Fruit fly (Drosophila melanogaster): ENCODE measurements around the gene CG9988.
A peak's percentile ranks its signal among the peaks of the same experiment; 100 is the strongest.

The CG9988 gene

dm6 chr3R:28634981-28635930, 955 bp upstream of the CG9988 start, which contains the start of gene CG10011 (continued):
- TF ChIP-seq ase (GFP tag; IDR thresholded peaks at IDR 0.05) = no peak
- TF ChIP-seq CG9797 (GFP tag; optimal IDR thresholded peaks at IDR 0.05) = peak; percentile 87
- 0 out of 2 replicates have a peak, but pooled peaks have one; percentile 25 for TF ChIP-seq vvl (GFP tag; IDR thresholded peaks at IDR 0.05)
- peak; percentile 87 for TF ChIP-seq CG2199 (GFP tag; IDR thresholded peaks at IDR 0.05)
- peak; percentile 77 for TF ChIP-seq CG13894 (tag; optimal IDR thresholded peaks at IDR 0.05)
- TF ChIP-seq Antp (GFP tag; optimal IDR thresholded peaks at IDR 0.05) = peak; percentile 10
- peak; percentile 92 for TF ChIP-seq grn (GFP tag; optimal IDR thresholded peaks at IDR 0.05)
- TF ChIP-seq ci (GFP tag; IDR thresholded peaks at IDR 0.05) = peak; percentile 20; the same call in 1 of the 3 replicates
- peak; percentile 3 for TF ChIP-seq CG33213 (GFP tag; optimal IDR thresholded peaks at IDR 0.05)
- TF ChIP-seq CG14710 (tag; optimal IDR thresholded peaks at IDR 0.05) = peak; percentile 37
- TF ChIP-seq Max (GFP tag; optimal IDR thresholded peaks at IDR 0.05) = peak; percentile 0
- peak; percentile 36 for TF ChIP-seq NC2β (GFP tag; optimal IDR thresholded peaks at IDR 0.05)
- no peak for TF ChIP-seq crol (GFP tag; IDR thresholded peaks at IDR 0.05)
- peak; percentile 32 for TF ChIP-seq Dref (GFP tag; IDR thresholded peaks at IDR 0.05)
- no peak for TF ChIP-seq sqz (GFP tag; optimal IDR thresholded peaks at IDR 0.05)
- TF ChIP-seq CG17385 (GFP tag; optimal IDR thresholded peaks at IDR 0.05) = peak; percentile 53
- peak; percentile 42; the same call in 1 of the 2 replicates for TF ChIP-seq GATAe (GFP tag; conservative IDR thresholded peaks at IDR 0.05)
- TF ChIP-seq knrl (GFP tag; IDR thresholded peaks at IDR 0.05; ENCODE audit: partially characterized antibody) = peak; percentile 54; the same call in 1 of the 3 replicates
- TF ChIP-seq nmo (GFP tag; optimal IDR thresholded peaks at IDR 0.05) = peak; percentile 34
- no peak for TF ChIP-seq CG11085 (GFP tag; IDR thresholded peaks at IDR 0.05)
- peak; percentile 53 for TF ChIP-seq MBD-R2 (GFP tag; IDR thresholded peaks at IDR 0.05)
- peak; percentile 77 for TF ChIP-seq Jarid2 (GFP tag; optimal IDR thresholded peaks at IDR 0.05)
- TF ChIP-seq sens (GFP tag) = peak; percentile 79
- TF ChIP-seq HmgZ (tag; optimal IDR thresholded peaks at IDR 0.05) = peak; percentile 49
- TF ChIP-seq p53 (GFP tag; optimal IDR thresholded peaks at IDR 0.05) = no peak
- TF ChIP-seq CG31365 (tag; optimal IDR thresholded peaks at IDR 0.05) = peak; percentile 91
- peak; percentile 24 for TF ChIP-seq CoRest (tag; optimal IDR thresholded peaks at IDR 0.05)

dm6 chr3R:28642791-28643190, 6.6 kb downstream of the CG9988 start, which contains the start of gene CG14062:
Gene CG14062 (minus strand): TSS chr3R:28642891.
- TF ChIP-seq CG4424 (GFP tag; optimal IDR thresholded peaks at IDR 0.05) (no peak), stwl (tag; optimal IDR thresholded peaks at IDR 0.05) (no peak), Opbp (GFP tag; IDR thresholded peaks at IDR 0.05; ENCODE audit: partially characterized antibody) (no peak), Bteb2 (GFP tag; optimal IDR thresholded peaks at IDR 0.05) (no peak), CG6175 (GFP tag; IDR thresholded peaks at IDR 0.05) (no peak), gcm2 (GFP tag; optimal IDR thresholded peaks at IDR 0.05) (no peak), CG16779 (GFP tag; IDR thresholded peaks at IDR 0.05) (no peak), CG10959 (GFP tag; IDR thresholded peaks at IDR 0.05) (no peak), yki (optimal IDR thresholded peaks at IDR 0.05) (no peak), hth (optimal IDR thresholded peaks at IDR 0.05) (no peak), otp (GFP tag; IDR thresholded peaks at IDR 0.05) (no peak)

dm6 chr3R:28650380-28650779, 14.2 kb downstream of the CG9988 start, which contains the start of gene CG31050:
Gene CG31050 (minus strand): TSS chr3R:28650480.
- TF ChIP-seq yki (optimal IDR thresholded peaks at IDR 0.05) = no peak
- TF ChIP-seq sna (GFP tag; IDR thresholded peaks at IDR 0.05; ENCODE audit: partially characterized antibody) = no peak
- no peak for TF ChIP-seq CG2129 (GFP tag; IDR thresholded peaks at IDR 0.05; ENCODE audit: partially characterized antibody)
- no peak for TF ChIP-seq Nf-YC (tag; optimal IDR thresholded peaks at IDR 0.05)
- no peak for TF ChIP-seq Poxn (GFP tag; IDR thresholded peaks at IDR 0.05)
- TF ChIP-seq Elba2 (GFP tag; optimal IDR thresholded peaks at IDR 0.05) = no peak
- no peak for TF ChIP-seq CG15073 (GFP tag; optimal IDR thresholded peaks at IDR 0.05)
- TF ChIP-seq CHES-1-like (GFP tag; optimal IDR thresholded peaks at IDR 0.05) = no peak
- no peak for TF ChIP-seq CG6175 (GFP tag; IDR thresholded peaks at IDR 0.05)
- no peak for TF ChIP-seq CG4424 (GFP tag; optimal IDR thresholded peaks at IDR 0.05)
- TF ChIP-seq Nf-YA (GFP tag; IDR thresholded peaks at IDR 0.05) = no peak
- no peak for TF ChIP-seq toy (GFP tag; IDR thresholded peaks at IDR 0.05)
- TF ChIP-seq Atf3 (GFP tag; optimal IDR thresholded peaks at IDR 0.05) = no peak
- TF ChIP-seq NC2β (GFP tag; optimal IDR thresholded peaks at IDR 0.05) = no peak
- no peak for TF ChIP-seq CG10147 (GFP tag; optimal IDR thresholded peaks at IDR 0.05)

All from whole organism, embryonic.